Fruit fly (Drosophila melanogaster): ENCODE results near the gene CG44227.

Gene CG44227

dm6 chr3R:8669029-8669707, 15.8 kb downstream of the CG44227 start (continued):
- TF ChIP-seq CG10565 (GFP tag; optimal IDR thresholded peaks at IDR 0.05) (peak; percentile 92), CG7987 (GFP tag; optimal IDR thresholded peaks at IDR 0.05) (peak; percentile 96), CG4730 (GFP tag; IDR thresholded peaks at IDR 0.05) (peak; percentile 89), Mad (GFP tag; optimal IDR thresholded peaks at IDR 0.05) (peak; percentile 96), CG12236 (GFP tag; optimal IDR thresholded peaks at IDR 0.05) (peak; percentile 95), Dip3 (GFP tag; optimal IDR thresholded peaks at IDR 0.05) (peak; percentile 97), CkIIα-i1 (GFP tag; IDR thresholded peaks at IDR 0.05) (0 out of 2 replicates have a peak, but pooled peaks have one; percentile 61), CG11560 (tag; IDR thresholded peaks at IDR 0.05) (peak; percentile 84), CG16863 (GFP tag; optimal IDR thresholded peaks at IDR 0.05) (peak; percentile 98), sr (GFP tag; IDR thresholded peaks at IDR 0.05) (peak; percentile 89), vvl (GFP tag; IDR thresholded peaks at IDR 0.05) (peak; percentile 99), Tbp (GFP tag; optimal IDR thresholded peaks at IDR 0.05) (no peak), nerfin-2 (GFP tag; IDR thresholded peaks at IDR 0.05; ENCODE audit: partially characterized antibody) (peak; percentile 15; the same call in 1 of the 2 replicates), Hr51 (GFP tag; optimal IDR thresholded peaks at IDR 0.05) (peak; percentile 97 to 98), sqz (GFP tag; optimal IDR thresholded peaks at IDR 0.05) (peak; percentile 95), CG4707 (GFP tag; optimal IDR thresholded peaks at IDR 0.05) (peak; percentile 95), trem (tag; optimal IDR thresholded peaks at IDR 0.05) (peak; percentile 96), Oaz (GFP tag; IDR thresholded peaks at IDR 0.05) (peak; percentile 88), pnt (GFP tag; optimal IDR thresholded peaks at IDR 0.05) (peak; percentile 95), Ptx1 (GFP tag; IDR thresholded peaks at IDR 0.05) (peak; percentile 96), CG17829 (tag; optimal IDR thresholded peaks at IDR 0.05) (peak; percentile 99), CG10274 (GFP tag; optimal IDR thresholded peaks at IDR 0.05) (peak; percentile 89), ems (GFP tag; optimal IDR thresholded peaks at IDR 0.05) (peak; percentile 98), odd (GFP tag; optimal IDR thresholded peaks at IDR 0.05) (peak; percentile 98), CG6683 (GFP tag; optimal IDR thresholded peaks at IDR 0.05) (peak; percentile 97), CG13287 (GFP tag; IDR thresholded peaks at IDR 0.05; ENCODE audit: partially characterized antibody) (peak; percentile 75), scrt (GFP tag; optimal IDR thresholded peaks at IDR 0.05) (peak; percentile 97), zfh1 (GFP tag; IDR thresholded peaks at IDR 0.05) (peak; percentile 98), CG11085 (GFP tag; IDR thresholded peaks at IDR 0.05) (peak; percentile 88), da (GFP tag; optimal IDR thresholded peaks at IDR 0.05) (peak; percentile 90), CG17385 (GFP tag; optimal IDR thresholded peaks at IDR 0.05) (peak; percentile 96), seq (GFP tag; IDR thresholded peaks at IDR 0.05) (peak; percentile 99), CG16779 (GFP tag; IDR thresholded peaks at IDR 0.05) (peak; percentile 96), Neu2 (GFP tag; optimal IDR thresholded peaks at IDR 0.05; ENCODE audit: borderline replicate concordance) (peak; percentile 83), NK7.1 (GFP tag; optimal IDR thresholded peaks at IDR 0.05) (peak; percentile 96), CG16815 (GFP tag; optimal IDR thresholded peaks at IDR 0.05) (peak; percentile 96), CG8765 (GFP tag; IDR thresholded peaks at IDR 0.05) (peak; percentile 90), Side (GFP tag; optimal IDR thresholded peaks at IDR 0.05) (peak; percentile 98), CG34376 (GFP tag; optimal IDR thresholded peaks at IDR 0.05) (peak; percentile 99), pho (GFP tag; optimal IDR thresholded peaks at IDR 0.05) (peak; percentile 97), gcm2 (GFP tag; optimal IDR thresholded peaks at IDR 0.05) (peak; percentile 94), CG7839 (tag; optimal IDR thresholded peaks at IDR 0.05) (peak; percentile 98), ato (GFP tag; IDR thresholded peaks at IDR 0.05; ENCODE audit: partially characterized antibody) (peak; percentile 80), caup (GFP tag; optimal IDR thresholded peaks at IDR 0.05; ENCODE audit: severe bottlenecking) (peak; percentile 98), MBD-R2 (GFP tag; IDR thresholded peaks at IDR 0.05) (peak; percentile 92), fd3F (GFP tag; optimal IDR thresholded peaks at IDR 0.05) (peak; percentile 92), hth (optimal IDR thresholded peaks at IDR 0.05) (no peak), Hr39 (optimal IDR thresholded peaks at IDR 0.05) (no peak), CG31388 (GFP tag; optimal IDR thresholded peaks at IDR 0.05) (peak; percentile 94), sob (GFP tag; IDR thresholded peaks at IDR 0.05) (peak; percentile 97)
